Worm (Caenorhabditis elegans) whole organism, L3 larva: ENCODE measurements around the gene F59B2.8.

Experiments
- aly-2 ChIP-seq: fragments of 150-350 bp; optimal IDR thresholded peaks from 2 replicates; lab custom pipeline; 2014; ENCODE audit warnings: missing biosample characterization, missing genetic modification characterization
- ceh-16 ChIP-seq: sonication (generic microtip); optimal IDR thresholded peaks from 2 replicates; lab custom pipeline; 2017; ENCODE audit warnings: missing biosample characterization, missing genetic modification characterization
- ceh-82 ChIP-seq: fragments of 150-350 bp; optimal IDR thresholded peaks from 2 replicates; lab custom pipeline; 2014; ENCODE audit warnings: missing biosample characterization, missing genetic modification characterization
- daf-12 ChIP-seq: fragments of 150-350 bp; optimal IDR thresholded peaks from 2 replicates; lab custom pipeline; 2014; ENCODE audit warnings: missing biosample characterization, missing genetic modification reagents, missing genetic modification characterization
- egl-27 ChIP-seq: sonication (generic microtip); optimal IDR thresholded peaks from 4 replicates; lab custom pipeline; 2017; ENCODE audit warnings: missing biosample characterization, missing genetic modification reagents, missing genetic modification characterization
- egl-5 ChIP-seq: fragments of 150-350 bp; optimal IDR thresholded peaks from 2 replicates; lab custom pipeline; 2017; ENCODE audit warnings: missing biosample characterization, missing genetic modification reagents, missing genetic modification characterization, inconsistent platforms
- elt-1 ChIP-seq: fragments of 150-350 bp; optimal IDR thresholded peaks from 2 replicates; lab custom pipeline; 2014; ENCODE audit warnings: missing biosample characterization, missing genetic modification characterization
- elt-2 ChIP-seq: sonication (generic microtip); optimal IDR thresholded peaks from 2 replicates; lab custom pipeline; 2016; ENCODE audit warnings: missing genetic modification reagents, mild to moderate bottlenecking, missing genetic modification characterization, missing compliant biosample characterization
- fkh-2 ChIP-seq: fragments of 150-350 bp; optimal IDR thresholded peaks from 2 replicates; lab custom pipeline; 2014; ENCODE audit warnings: missing biosample characterization, missing genetic modification reagents, missing genetic modification characterization
- fos-1 ChIP-seq: fragments of 150-350 bp; optimal IDR thresholded peaks from 2 replicates; lab custom pipeline; 2014; ENCODE audit warnings: missing biosample characterization, missing genetic modification characterization
- hmg-11 ChIP-seq: sonication (generic microtip); optimal IDR thresholded peaks from 2 replicates; lab custom pipeline; 2016; ENCODE audit warnings: missing genetic modification characterization, missing compliant biosample characterization
- jun-1 ChIP-seq: fragments of 150-350 bp; optimal IDR thresholded peaks from 2 replicates; lab custom pipeline; 2014; ENCODE audit warnings: missing biosample characterization, missing genetic modification reagents, missing genetic modification characterization
- lin-15B ChIP-seq: fragments of 150-350 bp; optimal IDR thresholded peaks from 2 replicates; lab custom pipeline; 2014; ENCODE audit warnings: missing biosample characterization, missing genetic modification characterization
- lin-39 ChIP-seq: fragments of 150-350 bp; optimal IDR thresholded peaks from 2 replicates; lab custom pipeline; 2018; ENCODE audit warnings: missing biosample characterization, missing genetic modification reagents, missing genetic modification characterization
- lsy-12 ChIP-seq: sonication (generic microtip); optimal IDR thresholded peaks from 2 replicates; lab custom pipeline; 2016; ENCODE audit warnings: mild to moderate bottlenecking, missing genetic modification characterization, missing compliant biosample characterization
- mdl-1 ChIP-seq: fragments of 150-350 bp; optimal IDR thresholded peaks from 2 replicates; lab custom pipeline; 2014; ENCODE audit warnings: missing biosample characterization, missing genetic modification characterization
- nfya-1 ChIP-seq: sonication (generic microtip); optimal IDR thresholded peaks from 2 replicates; lab custom pipeline; 2017; ENCODE audit warnings: missing genetic modification characterization, mild to moderate bottlenecking, missing compliant biosample characterization, antibody characterized with exemption, moderate library complexity; ENCODE audit not compliant: insufficient read depth
- nhr-11 ChIP-seq: fragments of 150-350 bp; optimal IDR thresholded peaks from 2 replicates; lab custom pipeline; 2014; ENCODE audit warnings: missing biosample characterization, missing genetic modification characterization
- nhr-12 ChIP-seq: fragments of 150-350 bp; optimal IDR thresholded peaks from 2 replicates; lab custom pipeline; 2014; ENCODE audit warnings: missing biosample characterization, missing genetic modification characterization
- nhr-23 ChIP-seq: fragments of 150-350 bp; optimal IDR thresholded peaks from 2 replicates; lab custom pipeline; 2014; ENCODE audit warnings: missing biosample characterization, missing genetic modification reagents, missing genetic modification characterization
- nhr-237 ChIP-seq: fragments of 150-350 bp; optimal IDR thresholded peaks from 2 replicates; lab custom pipeline; 2014; ENCODE audit warnings: missing biosample characterization, missing genetic modification characterization
- nhr-25 ChIP-seq: sonication (generic microtip); optimal IDR thresholded peaks from 2 replicates; lab custom pipeline; 2017; ENCODE audit warnings: missing biosample characterization, missing genetic modification characterization
- nhr-43 ChIP-seq: sonication (generic microtip); optimal IDR thresholded peaks from 2 replicates; lab custom pipeline; 2016; ENCODE audit warnings: mild to moderate bottlenecking, missing genetic modification characterization, missing compliant biosample characterization; ENCODE audit not compliant: poor library complexity, severe bottlenecking
- nhr-67 ChIP-seq: fragments of 150-350 bp; optimal IDR thresholded peaks from 2 replicates; lab custom pipeline; 2014; ENCODE audit warnings: missing biosample characterization, missing genetic modification characterization
- nhr-76 ChIP-seq: fragments of 150-350 bp; sonication (generic microtip); optimal IDR thresholded peaks from 5 replicates; lab custom pipeline; 2014; ENCODE audit warnings: missing biosample characterization, missing genetic modification characterization
- nhr-77 ChIP-seq: fragments of 150-350 bp; optimal IDR thresholded peaks from 2 replicates; lab custom pipeline; 2014; ENCODE audit warnings: missing biosample characterization, missing genetic modification characterization
- pha-4 ChIP-seq: fragments of 150-350 bp; optimal IDR thresholded peaks from 2 replicates; lab custom pipeline; 2014; ENCODE audit warnings: missing biosample characterization, missing genetic modification reagents, missing genetic modification characterization
- pqm-1 ChIP-seq: fragments of 150-350 bp; optimal IDR thresholded peaks from 2 replicates; lab custom pipeline; 2017; ENCODE audit warnings: missing biosample characterization, missing genetic modification characterization, inconsistent platforms
- snpc-4 ChIP-seq: fragments of 150-350 bp; optimal IDR thresholded peaks from 2 replicates; lab custom pipeline; 2014; ENCODE audit warnings: missing biosample characterization, missing genetic modification characterization
- unc-62 ChIP-seq: fragments of 150-350 bp; sonication (generic microtip); optimal IDR thresholded peaks from 4 replicates; lab custom pipeline; 2014; ENCODE audit warnings: missing biosample characterization, missing genetic modification reagents, missing genetic modification characterization
- zag-1 ChIP-seq: fragments of 150-350 bp; optimal IDR thresholded peaks from 2 replicates; lab custom pipeline; 2014; ENCODE audit warnings: missing biosample characterization, missing genetic modification characterization
- ztf-4 ChIP-seq: fragments of 150-350 bp; optimal IDR thresholded peaks from 2 replicates; lab custom pipeline; 2014; ENCODE audit warnings: missing biosample characterization, missing genetic modification characterization

The F59B2.8 gene

DNA sequence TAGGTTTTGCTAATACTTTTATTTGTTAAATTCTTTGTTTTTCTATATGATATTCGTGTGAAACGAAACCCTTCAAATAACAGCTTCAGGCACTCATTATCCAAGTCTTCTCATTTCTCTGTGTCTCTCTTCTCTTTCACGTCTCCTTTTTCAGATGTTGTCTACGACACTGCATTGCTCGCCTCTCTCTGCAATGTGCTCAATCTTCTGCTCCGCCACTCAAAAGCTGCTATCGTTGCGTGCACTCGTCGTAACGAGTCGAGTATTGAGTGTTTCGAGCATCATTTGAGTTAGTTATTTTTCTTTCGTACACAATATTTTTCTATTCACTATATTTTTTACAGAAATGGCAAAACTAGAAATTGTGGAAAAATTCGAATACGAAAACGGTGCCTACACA lies 36.8 kb downstream of the F59B2.8 start:
- TF ChIP-seq nfya-1 (tag; lab: Kevin White, UChicago) (peak; percentile 54), mdl-1 (tag; lab: Kevin White, UChicago) (no peak), nhr-77 (tag; lab: Kevin White, UChicago) (no peak), lin-39 (peak; percentile 43)

DNA sequence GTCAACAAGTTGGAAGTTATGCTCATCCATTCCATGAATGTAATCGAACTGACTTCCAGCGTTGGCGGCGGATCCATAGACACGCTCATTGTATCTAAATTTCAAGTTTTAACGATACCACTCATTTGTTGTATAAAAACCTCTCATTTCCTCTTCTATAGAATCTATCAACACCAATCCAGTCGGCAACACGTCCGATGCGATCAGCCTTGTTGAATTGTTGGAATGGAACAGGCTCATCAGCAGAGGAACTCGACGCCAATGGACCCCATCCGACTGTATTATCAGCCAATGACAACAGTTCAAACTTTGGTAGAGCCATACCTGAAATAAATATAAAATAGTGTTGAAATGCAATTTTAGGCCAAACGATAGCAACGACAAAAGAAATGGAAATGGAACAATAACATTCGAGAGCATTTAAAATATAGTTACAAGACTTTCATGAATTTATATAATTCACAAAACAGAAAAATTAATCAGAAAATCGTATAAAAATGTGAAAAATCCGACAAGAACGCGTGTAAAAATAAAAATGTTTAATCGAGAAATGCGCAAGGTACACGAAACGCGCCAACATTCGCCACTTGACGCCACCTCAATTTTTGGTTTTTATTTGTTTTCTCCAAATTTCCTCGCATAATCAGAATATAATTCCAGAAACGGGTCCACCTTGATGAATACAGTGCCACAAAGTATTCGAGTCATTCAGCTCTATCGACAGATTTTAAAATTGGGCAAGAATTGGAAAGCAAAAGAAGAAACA lies 38.6 kb downstream of the F59B2.8 start, which contains the start of the genes eif-3.D and R08D7.4:
TSS of gene eif-3.D (minus strand) at position 324 of the 766 bp plus-strand sequence.
TSS of gene R08D7.4 (plus strand) at position 638 of the 766 bp plus-strand sequence.
- TF ChIP-seq nfya-1 (tag; lab: Kevin White, UChicago) (peak; percentile 58), pqm-1 (tag; lab: Kevin White, UChicago) (no peak), lin-15B (tag; lab: Kevin White, UChicago) (peak; percentile 62), fos-1 (tag; lab: Kevin White, UChicago) (no peak), nhr-25 (tag; lab: Kevin White, UChicago) (peak; percentile 8), snpc-4 (tag; lab: Kevin White, UChicago) (peak; percentile 59), elt-1 (tag; lab: Kevin White, UChicago) (no peak), elt-2 (tag; lab: Kevin White, UChicago) (peak; percentile 40), lsy-12 (tag; lab: Kevin White, UChicago) (no peak), aly-2 (tag; lab: Kevin White, UChicago) (no peak), hmg-11 (tag; lab: Kevin White, UChicago) (peak; percentile 73), pha-4 (peak; percentile 76), jun-1 (tag; lab: Kevin White, UChicago) (no peak), lin-39 (peak; percentile 7), nhr-43 (tag; lab: Kevin White, UChicago) (peak; percentile 23), unc-62 (no peak), egl-27 (no peak), egl-5 (tag; lab: Kevin White, UChicago) (no peak), nhr-23 (tag; lab: Kevin White, UChicago) (peak; percentile 57)

DNA sequence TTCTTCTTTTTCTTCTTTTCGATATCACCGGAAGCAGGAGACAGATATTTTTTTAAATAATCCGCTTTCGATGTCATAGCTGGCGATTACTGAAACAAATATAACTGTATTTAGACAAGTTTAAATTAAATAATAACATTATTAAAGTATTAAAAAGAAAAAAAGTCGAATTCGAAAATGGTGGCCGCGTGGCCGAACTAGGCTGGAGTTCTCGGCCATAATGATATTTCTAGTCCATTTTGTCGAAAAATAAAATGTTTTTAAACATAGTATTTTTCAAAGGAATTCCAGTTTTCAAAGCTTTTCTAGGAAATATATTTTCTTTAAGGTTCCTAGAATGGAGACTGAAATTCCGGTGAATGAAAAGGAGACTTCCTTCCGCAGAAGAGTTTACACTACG lies 42.4 kb downstream of the F59B2.8 start, which contains the start of the genes bud-13 and rpap-2:
TSS of gene bud-13 (minus strand) at position 89 of the 400 bp plus-strand sequence.
TSS of gene rpap-2 (plus strand) at position 329 of the 400 bp plus-strand sequence.
- TF ChIP-seq nhr-67 (tag; lab: Kevin White, UChicago) (no peak), elt-2 (tag; lab: Kevin White, UChicago) (no peak), nfya-1 (tag; lab: Kevin White, UChicago) (peak; percentile 12), nhr-11 (tag; lab: Kevin White, UChicago) (no peak), lin-15B (tag; lab: Kevin White, UChicago) (peak; percentile 11)

DNA sequence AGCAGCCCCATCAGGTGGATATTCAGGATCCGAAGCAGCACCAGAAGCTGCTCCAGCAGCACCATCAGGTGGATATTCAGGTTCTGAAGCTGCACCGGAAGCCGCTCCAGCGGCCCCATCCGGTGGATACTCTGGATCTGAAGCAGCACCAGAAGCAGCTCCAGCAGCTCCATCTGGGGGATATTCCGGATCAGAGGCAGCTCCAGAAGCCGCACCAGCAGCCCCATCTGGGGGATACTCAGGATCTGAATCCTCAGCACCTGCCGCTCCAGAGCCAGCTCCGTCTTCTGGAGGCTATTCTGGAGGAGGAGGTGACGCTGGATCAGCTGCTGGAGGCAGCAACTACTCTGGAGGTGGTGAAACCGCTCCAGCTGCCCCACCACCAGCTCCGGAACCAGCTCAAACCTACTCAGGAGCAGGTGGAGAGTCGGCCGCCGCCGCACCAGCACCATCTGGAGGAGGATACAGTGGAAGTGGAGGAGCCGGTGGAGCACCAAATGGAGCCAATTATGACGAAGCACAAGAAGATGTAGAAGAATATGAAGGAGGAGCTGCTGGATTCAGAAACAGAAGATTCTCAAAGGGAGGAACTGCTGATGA lies 45.2 kb downstream of the F59B2.8 start:
- TF ChIP-seq elt-2 (tag; lab: Kevin White, UChicago), result no peak

DNA sequence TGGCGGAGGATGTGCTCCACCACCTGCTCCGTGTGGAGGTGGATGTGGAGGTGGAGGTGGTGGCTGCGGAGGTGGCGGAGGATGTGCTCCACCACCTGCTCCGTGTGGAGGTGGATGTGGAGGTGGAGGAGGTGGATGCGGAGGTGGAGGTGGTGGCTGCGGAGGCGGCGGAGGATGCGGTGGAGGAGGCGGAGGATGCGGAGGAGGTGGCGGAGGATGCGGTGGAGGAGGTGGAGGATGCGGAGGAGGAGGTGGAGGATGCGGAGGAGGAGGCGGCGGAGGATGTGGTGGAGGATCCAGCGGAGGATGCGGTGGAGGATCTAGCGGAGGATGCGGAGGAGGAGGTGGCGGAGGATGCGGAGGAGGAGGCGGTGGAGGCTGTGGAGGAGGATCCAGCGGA lies 47.5 kb downstream of the F59B2.8 start:
- TF ChIP-seq fos-1 (tag; lab: Kevin White, UChicago), result no peak
- no peak for TF ChIP-seq nhr-12 (tag; lab: Kevin White, UChicago)
- TF ChIP-seq pha-4, result no peak
- TF ChIP-seq ztf-4 (tag; lab: Kevin White, UChicago), result no peak
- TF ChIP-seq ceh-16 (tag; lab: Kevin White, UChicago), result no peak
- TF ChIP-seq nhr-23 (tag; lab: Kevin White, UChicago), result no peak
- TF ChIP-seq fkh-2, result no peak
- TF ChIP-seq ceh-82 (tag; lab: Kevin White, UChicago), result no peak
- no peak for TF ChIP-seq nhr-25 (tag; lab: Kevin White, UChicago)
- TF ChIP-seq zag-1, result no peak
- TF ChIP-seq nhr-76 (tag; lab: Kevin White, UChicago), result no peak
- no peak for TF ChIP-seq nhr-237 (tag; lab: Kevin White, UChicago)
- no peak for TF ChIP-seq daf-12 (tag; lab: Kevin White, UChicago)
